Worm (Caenorhabditis elegans): Measurements from ENCODE around the gene F19B10.10.

ce11 chrII:3694664-3695063 lies 13.4 kb upstream of the F19B10.10 start, which contains the start of gene srx-102:
- TF ChIP-seq unc-130 (GFP tag; optimal IDR thresholded peaks at IDR 0.05) (no peak), snpc-4 (GFP tag; optimal IDR thresholded peaks at IDR 0.05) (no peak), snpc-4 (tag; optimal IDR thresholded peaks at IDR 0.05) (no peak), ztf-6 (GFP tag; IDR thresholded peaks at IDR 0.05) (no peak), F33H1.4 (GFP tag; IDR thresholded peaks at IDR 0.05) (no peak), sea-2 (GFP tag; IDR thresholded peaks at IDR 0.05) (no peak), bed-1 (GFP tag; IDR thresholded peaks at IDR 0.05) (no peak)
